Worm (Caenorhabditis elegans) whole organism, L3 larva: ENCODE measurements around the gene jamp-1.

Experiments used
- ZK546.5 ChIP-seq: sonication (generic microtip); optimal IDR thresholded peaks from 2 replicates; lab custom pipeline; 2017; ENCODE audit warnings: missing biosample characterization, missing genetic modification characterization
- aly-2 ChIP-seq: fragments of 150-350 bp; optimal IDR thresholded peaks from 2 replicates; lab custom pipeline; 2014; ENCODE audit warnings: missing biosample characterization, missing genetic modification characterization
- ama-1 ChIP-seq: fragments of 150-350 bp; optimal IDR thresholded peaks from 2 replicates; lab custom pipeline; 2018
- ceh-16 ChIP-seq: sonication (generic microtip); optimal IDR thresholded peaks from 2 replicates; lab custom pipeline; 2017; ENCODE audit warnings: missing biosample characterization, missing genetic modification characterization
- ceh-82 ChIP-seq: fragments of 150-350 bp; optimal IDR thresholded peaks from 2 replicates; lab custom pipeline; 2014; ENCODE audit warnings: missing biosample characterization, missing genetic modification characterization
- ceh-9 ChIP-seq: sonication (generic microtip); optimal IDR thresholded peaks from 2 replicates; lab custom pipeline; 2018; ENCODE audit warnings: missing biosample characterization, missing genetic modification characterization
- daf-12 ChIP-seq: fragments of 150-350 bp; optimal IDR thresholded peaks from 2 replicates; lab custom pipeline; 2014; ENCODE audit warnings: missing biosample characterization, missing genetic modification reagents, missing genetic modification characterization
- egl-27 ChIP-seq: sonication (generic microtip); optimal IDR thresholded peaks from 4 replicates; lab custom pipeline; 2017; ENCODE audit warnings: missing biosample characterization, missing genetic modification reagents, missing genetic modification characterization
- egl-5 ChIP-seq: fragments of 150-350 bp; optimal IDR thresholded peaks from 2 replicates; lab custom pipeline; 2017; ENCODE audit warnings: missing biosample characterization, missing genetic modification reagents, missing genetic modification characterization, inconsistent platforms
- elt-1 ChIP-seq: fragments of 150-350 bp; optimal IDR thresholded peaks from 2 replicates; lab custom pipeline; 2014; ENCODE audit warnings: missing biosample characterization, missing genetic modification characterization
- elt-2 ChIP-seq: sonication (generic microtip); optimal IDR thresholded peaks from 2 replicates; lab custom pipeline; 2016; ENCODE audit warnings: missing genetic modification reagents, mild to moderate bottlenecking, missing genetic modification characterization, missing compliant biosample characterization
- elt-3 ChIP-seq, 3 experiments: fragments of 150-350 bp in 1 of 3; sonication (generic microtip) in 2 of 3; optimal IDR thresholded peaks; 2 replicates in 2 of 3; 4 replicates in 1 of 3; lab custom pipeline; 2014 to 2017; ENCODE audit warnings: missing biosample characterization in 3 of 3, missing genetic modification characterization in 3 of 3
- fkh-10 ChIP-seq: sonication (generic microtip); optimal IDR thresholded peaks from 2 replicates; lab custom pipeline; 2017; ENCODE audit warnings: missing biosample characterization, missing genetic modification reagents, missing genetic modification characterization
- fkh-2 ChIP-seq: fragments of 150-350 bp; optimal IDR thresholded peaks from 2 replicates; lab custom pipeline; 2014; ENCODE audit warnings: missing biosample characterization, missing genetic modification reagents, missing genetic modification characterization
- fos-1 ChIP-seq: fragments of 150-350 bp; optimal IDR thresholded peaks from 2 replicates; lab custom pipeline; 2014; ENCODE audit warnings: missing biosample characterization, missing genetic modification characterization
- hmg-11 ChIP-seq: sonication (generic microtip); optimal IDR thresholded peaks from 2 replicates; lab custom pipeline; 2016; ENCODE audit warnings: missing genetic modification characterization, missing compliant biosample characterization
- jun-1 ChIP-seq: fragments of 150-350 bp; optimal IDR thresholded peaks from 2 replicates; lab custom pipeline; 2014; ENCODE audit warnings: missing biosample characterization, missing genetic modification reagents, missing genetic modification characterization
- lin-15B ChIP-seq: fragments of 150-350 bp; optimal IDR thresholded peaks from 2 replicates; lab custom pipeline; 2014; ENCODE audit warnings: missing biosample characterization, missing genetic modification characterization
- lsy-12 ChIP-seq: sonication (generic microtip); optimal IDR thresholded peaks from 2 replicates; lab custom pipeline; 2016; ENCODE audit warnings: mild to moderate bottlenecking, missing genetic modification characterization, missing compliant biosample characterization
- mdl-1 ChIP-seq: fragments of 150-350 bp; optimal IDR thresholded peaks from 2 replicates; lab custom pipeline; 2014; ENCODE audit warnings: missing biosample characterization, missing genetic modification characterization
- mml-1 ChIP-seq: fragments of 150-350 bp; sonication (generic microtip); optimal IDR thresholded peaks from 3 replicates; lab custom pipeline; 2014; ENCODE audit warnings: missing biosample characterization, missing genetic modification characterization
- nfya-1 ChIP-seq: sonication (generic microtip); optimal IDR thresholded peaks from 2 replicates; lab custom pipeline; 2017; ENCODE audit warnings: missing genetic modification characterization, mild to moderate bottlenecking, missing compliant biosample characterization, antibody characterized with exemption, moderate library complexity; ENCODE audit not compliant: insufficient read depth
- nhr-11 ChIP-seq: fragments of 150-350 bp; optimal IDR thresholded peaks from 2 replicates; lab custom pipeline; 2014; ENCODE audit warnings: missing biosample characterization, missing genetic modification characterization
- nhr-12 ChIP-seq: fragments of 150-350 bp; optimal IDR thresholded peaks from 2 replicates; lab custom pipeline; 2014; ENCODE audit warnings: missing biosample characterization, missing genetic modification characterization
- nhr-23 ChIP-seq: fragments of 150-350 bp; optimal IDR thresholded peaks from 2 replicates; lab custom pipeline; 2014; ENCODE audit warnings: missing biosample characterization, missing genetic modification reagents, missing genetic modification characterization
- nhr-237 ChIP-seq: fragments of 150-350 bp; optimal IDR thresholded peaks from 2 replicates; lab custom pipeline; 2014; ENCODE audit warnings: missing biosample characterization, missing genetic modification characterization
- nhr-25 ChIP-seq: sonication (generic microtip); optimal IDR thresholded peaks from 2 replicates; lab custom pipeline; 2017; ENCODE audit warnings: missing biosample characterization, missing genetic modification characterization
- nhr-28 ChIP-seq: fragments of 150-350 bp; optimal IDR thresholded peaks from 2 replicates; lab custom pipeline; 2014; ENCODE audit warnings: missing biosample characterization, missing genetic modification characterization
- nhr-43 ChIP-seq: sonication (generic microtip); optimal IDR thresholded peaks from 2 replicates; lab custom pipeline; 2016; ENCODE audit warnings: mild to moderate bottlenecking, missing genetic modification characterization, missing compliant biosample characterization; ENCODE audit not compliant: poor library complexity, severe bottlenecking
- nhr-67 ChIP-seq: fragments of 150-350 bp; optimal IDR thresholded peaks from 2 replicates; lab custom pipeline; 2014; ENCODE audit warnings: missing biosample characterization, missing genetic modification characterization
- nhr-77 ChIP-seq: fragments of 150-350 bp; optimal IDR thresholded peaks from 2 replicates; lab custom pipeline; 2014; ENCODE audit warnings: missing biosample characterization, missing genetic modification characterization
- pha-4 ChIP-seq: fragments of 150-350 bp; optimal IDR thresholded peaks from 2 replicates; lab custom pipeline; 2014; ENCODE audit warnings: missing biosample characterization, missing genetic modification reagents, missing genetic modification characterization
- pqm-1 ChIP-seq: fragments of 150-350 bp; optimal IDR thresholded peaks from 2 replicates; lab custom pipeline; 2017; ENCODE audit warnings: missing biosample characterization, missing genetic modification characterization, inconsistent platforms
- sea-2 ChIP-seq: fragments of 150-350 bp; sonication (generic microtip); optimal IDR thresholded peaks from 4 replicates; lab custom pipeline; 2014; ENCODE audit warnings: missing biosample characterization, missing genetic modification reagents, missing genetic modification characterization
- skn-1 ChIP-seq: fragments of 150-350 bp; optimal IDR thresholded peaks from 2 replicates; lab custom pipeline; 2014; ENCODE audit warnings: missing biosample characterization, missing genetic modification characterization
- tbx-2 ChIP-seq: sonication (generic microtip); optimal IDR thresholded peaks from 2 replicates; lab custom pipeline; 2016; ENCODE audit warnings: mild to moderate bottlenecking, missing genetic modification characterization, missing compliant biosample characterization
- unc-39 ChIP-seq: sonication (generic microtip); optimal IDR thresholded peaks from 4 replicates; lab custom pipeline; 2017; ENCODE audit warnings: missing biosample characterization, missing genetic modification characterization
- unc-62 ChIP-seq: fragments of 150-350 bp; sonication (generic microtip); optimal IDR thresholded peaks from 4 replicates; lab custom pipeline; 2014; ENCODE audit warnings: missing biosample characterization, missing genetic modification reagents, missing genetic modification characterization
- zag-1 ChIP-seq: fragments of 150-350 bp; optimal IDR thresholded peaks from 2 replicates; lab custom pipeline; 2014; ENCODE audit warnings: missing biosample characterization, missing genetic modification characterization
- ztf-11 ChIP-seq: fragments of 150-350 bp; optimal IDR thresholded peaks from 2 replicates; lab custom pipeline; 2014; ENCODE audit warnings: missing biosample characterization, missing genetic modification characterization
- ztf-4 ChIP-seq: fragments of 150-350 bp; optimal IDR thresholded peaks from 2 replicates; lab custom pipeline; 2014; ENCODE audit warnings: missing biosample characterization, missing genetic modification characterization

jamp-1 gene

ce11 chrV:6047818-6048217 is 3.2 kb downstream of the jamp-1 start, which contains the start of gene pgap-3:
Gene pgap-3, minus strand, starts transcription at chrV:6047918.
- TF ChIP-seq nhr-12 (tag; lab: Kevin White, UChicago) (no peak), ztf-11 (tag; lab: Kevin White, UChicago) (no peak), lsy-12 (tag; lab: Kevin White, UChicago) (no peak), daf-12 (tag; lab: Kevin White, UChicago) (no peak), fos-1 (tag; lab: Kevin White, UChicago) (no peak), ceh-16 (no peak), elt-3 (tag; optimal IDR thresholded peaks at IDR 0.05; lab: Kevin White, UChicago) (no peak), nhr-25 (no peak), fkh-10 (GFP tag; lab: Kevin White, UChicago) (no peak), ZK546.5 (tag; lab: Kevin White, UChicago) (no peak), nfya-1 (tag; lab: Kevin White, UChicago) (no peak), nhr-77 (tag; lab: Kevin White, UChicago) (no peak), egl-27 (tag; lab: Kevin White, UChicago) (no peak), ceh-9 (no peak), pqm-1 (tag; lab: Kevin White, UChicago) (no peak)

DNA sequence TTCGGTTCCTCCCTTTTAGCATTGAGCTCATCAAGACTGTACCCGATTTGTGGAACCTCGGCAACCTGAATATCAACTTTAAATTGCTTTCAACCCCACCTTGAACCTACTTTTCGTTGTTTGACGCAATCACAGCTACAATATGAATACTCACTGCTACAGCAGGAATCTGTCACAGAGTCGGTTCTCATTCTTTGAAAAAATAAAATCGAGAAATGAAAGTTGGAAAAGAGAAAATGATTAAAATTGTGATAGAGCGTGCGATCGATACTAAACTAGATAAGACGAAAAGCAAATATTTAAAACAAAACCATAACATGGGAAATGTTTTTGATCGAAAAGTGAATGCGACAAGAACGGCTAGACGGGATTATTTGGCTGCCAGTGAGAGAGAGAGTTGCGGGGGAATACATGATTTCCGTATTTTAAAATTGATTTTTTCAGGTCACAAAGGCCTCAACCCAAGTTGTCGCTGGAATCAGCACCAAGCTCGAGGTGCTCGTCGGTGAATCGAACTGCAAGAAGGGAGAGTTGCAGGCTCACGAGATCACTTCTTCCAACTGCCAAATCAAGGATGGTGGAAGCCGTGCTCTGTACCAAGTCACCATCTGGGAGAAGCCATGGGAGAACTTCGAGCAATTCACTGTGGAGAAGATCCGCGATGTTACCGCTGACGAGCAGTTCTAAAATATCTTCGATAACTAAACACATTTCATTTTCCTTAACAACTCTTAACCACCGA is 6.0 kb downstream of the jamp-1 start, which contains the start of gene R01B10.3:
Gene R01B10.3, minus strand, starts transcription at position 277 of the 742 bp plus-strand sequence.
- TF ChIP-seq nhr-23 (no peak), pha-4 (peak; percentile 26)

DNA sequence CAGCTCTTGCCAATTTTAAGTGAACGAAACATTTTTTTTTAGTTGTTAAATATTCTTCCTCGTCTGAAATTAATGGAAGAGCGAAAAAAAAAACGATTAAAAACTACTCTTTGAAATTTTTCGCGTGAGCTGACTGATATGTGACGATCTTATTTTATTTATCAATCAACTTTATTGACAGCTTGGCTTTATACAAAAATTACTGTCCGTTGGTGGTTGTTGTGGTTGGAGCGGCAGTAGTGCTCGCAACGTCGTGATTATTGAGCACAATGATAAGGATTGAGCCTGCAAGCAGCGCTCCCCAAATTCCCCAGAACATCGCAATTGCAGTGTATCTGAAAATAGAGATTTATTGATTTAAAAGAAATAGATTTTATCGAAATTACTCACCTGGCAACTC is 6.6 kb downstream of the jamp-1 start:
- TF ChIP-seq nhr-43 (tag; lab: Kevin White, UChicago) (no peak), elt-2 (tag; lab: Kevin White, UChicago) (peak; percentile 38), lin-15B (no peak), mml-1 (tag; lab: Kevin White, UChicago) (no peak)

ce11 chrV:6043275-6044271 is 7.5 kb downstream of the jamp-1 start, which contains the start of gene cpi-2:
Gene cpi-2, plus strand, starts transcription at chrV:6044062.
- TF ChIP-seq fkh-2 (tag; lab: Kevin White, UChicago) (no peak), pha-4 (peak; percentile 93), zag-1 (tag; lab: Kevin White, UChicago) (no peak), unc-39 (no peak), fkh-10 (GFP tag; lab: Kevin White, UChicago) (no peak), lsy-12 (tag; lab: Kevin White, UChicago) (no peak), hmg-11 (tag; lab: Kevin White, UChicago) (peak; percentile 51), nhr-11 (tag; lab: Kevin White, UChicago) (no peak), elt-2 (tag; lab: Kevin White, UChicago) (peak; percentile 70), aly-2 (no peak), unc-62 (no peak), mdl-1 (tag; lab: Kevin White, UChicago) (no peak), nhr-237 (no peak), ama-1 (lab: Kevin White, UChicago) (peak; percentile 81), nfya-1 (tag; lab: Kevin White, UChicago) (peak; percentile 58), nhr-28 (tag; lab: Kevin White, UChicago) (no peak), tbx-2 (tag; lab: Kevin White, UChicago) (no peak), egl-27 (tag; lab: Kevin White, UChicago) (no peak), nhr-25 (peak; percentile 7), nhr-12 (tag; lab: Kevin White, UChicago) (no peak), jun-1 (tag; lab: Kevin White, UChicago) (no peak), fos-1 (tag; lab: Kevin White, UChicago) (no peak), ztf-11 (tag; lab: Kevin White, UChicago) (no peak), elt-1 (tag; lab: Kevin White, UChicago) (no peak), pqm-1 (tag; lab: Kevin White, UChicago) (no peak), ztf-4 (no peak), daf-12 (tag; lab: Kevin White, UChicago) (no peak), ceh-82 (no peak), sea-2 (GFP tag; lab: Kevin White, UChicago) (no peak), skn-1 (tag; lab: Kevin White, UChicago) (no peak), nhr-67 (no peak), egl-5 (no peak), ZK546.5 (tag; lab: Kevin White, UChicago) (no peak), lin-15B (no peak), nhr-43 (tag; lab: Kevin White, UChicago) (no peak), ceh-16 (no peak), ceh-9 (no peak), mml-1 (tag; lab: Kevin White, UChicago) (no peak)
